Fruit fly (Drosophila melanogaster): ENCODE data around the gene CG12268.

The CG12268 gene

DNA sequence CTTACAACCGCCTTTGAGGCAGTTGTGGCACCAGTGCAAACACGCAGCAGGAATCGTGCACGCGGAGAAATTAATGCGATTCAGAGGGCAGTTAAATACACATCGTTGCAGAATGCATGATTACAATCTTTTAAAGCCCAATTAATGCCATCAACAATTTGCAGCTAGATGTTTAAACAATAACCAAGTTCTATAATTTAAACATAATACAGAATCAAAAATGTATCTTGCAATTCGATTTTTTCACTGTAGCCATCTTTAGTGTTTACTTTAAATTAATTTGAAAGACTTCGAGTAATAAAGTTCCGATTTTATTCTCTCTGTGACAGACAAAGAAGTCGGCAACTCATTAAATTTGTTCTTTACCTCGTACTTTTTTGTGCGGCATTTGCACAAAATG, 32.3 kb downstream of the CG12268 start:
- no peak for TF ChIP-seq Rel (GFP tag; optimal IDR thresholded peaks at IDR 0.05)
- no peak for TF ChIP-seq Rel (tag; optimal IDR thresholded peaks at IDR 0.05)
- TF ChIP-seq psq (GFP tag; optimal IDR thresholded peaks at IDR 0.05) = peak; percentile 62
- TF ChIP-seq dl (GFP tag; optimal IDR thresholded peaks at IDR 0.05; ENCODE audit: insufficient read depth in 1 of 2, partially characterized antibody in 2 of 2) = no peak
- TF ChIP-seq Sp1 (GFP tag; optimal IDR thresholded peaks at IDR 0.05) = peak; percentile 75
- no peak for TF ChIP-seq Jra (GFP tag; optimal IDR thresholded peaks at IDR 0.05)
- no peak for TF ChIP-seq Hr83 (GFP tag; optimal IDR thresholded peaks at IDR 0.05; ENCODE audit: poor library complexity, severe bottlenecking)
- no peak for TF ChIP-seq usp (GFP tag; optimal IDR thresholded peaks at IDR 0.05)
- peak; percentile 16 for TF ChIP-seq tai (GFP tag; optimal IDR thresholded peaks at IDR 0.05)
- peak; percentile 85 for TF ChIP-seq h (GFP tag; optimal IDR thresholded peaks at IDR 0.05)
- no peak for TF ChIP-seq Vsx2 (GFP tag; optimal IDR thresholded peaks at IDR 0.05; ENCODE audit: partially characterized antibody)
- TF ChIP-seq GATAd (GFP tag; optimal IDR thresholded peaks at IDR 0.05) = no peak
- peak; percentile 79 for TF ChIP-seq br (GFP tag; optimal IDR thresholded peaks at IDR 0.05)
- TF ChIP-seq CG32264 (GFP tag; optimal IDR thresholded peaks at IDR 0.05) = peak; percentile 40
- no peak for TF ChIP-seq N (GFP tag; optimal IDR thresholded peaks at IDR 0.05)
- TF ChIP-seq foxo (GFP tag; optimal IDR thresholded peaks at IDR 0.05) = peak in 1 of 2 experiments; percentile 85
- peak; percentile 86 for TF ChIP-seq fru (GFP tag; optimal IDR thresholded peaks at IDR 0.05)
- peak; percentile 71 for TF ChIP-seq dmrt93B (GFP tag; optimal IDR thresholded peaks at IDR 0.05)
- TF ChIP-seq lola (GFP tag; optimal IDR thresholded peaks at IDR 0.05) = no peak
- no peak for TF ChIP-seq pan (optimal IDR thresholded peaks at IDR 0.05)
- TF ChIP-seq rgr (GFP tag; optimal IDR thresholded peaks at IDR 0.05) = peak; percentile 77
- TF ChIP-seq Myc (optimal IDR thresholded peaks at IDR 0.05) = no peak
- peak; percentile 79 for TF ChIP-seq HLH106 (tag; optimal IDR thresholded peaks at IDR 0.05)
- peak; percentile 1 for TF ChIP-seq CG9705 (GFP tag; optimal IDR thresholded peaks at IDR 0.05)
- TF ChIP-seq CrebA (GFP tag; optimal IDR thresholded peaks at IDR 0.05; ENCODE audit: borderline replicate concordance) = no peak
- peak; percentile 68 for TF ChIP-seq Hnf4 (GFP tag; optimal IDR thresholded peaks at IDR 0.05)
- TF ChIP-seq Dif (GFP tag; optimal IDR thresholded peaks at IDR 0.05; ENCODE audit: partially characterized antibody) = no peak
- TF ChIP-seq Abd-B (GFP tag; optimal IDR thresholded peaks at IDR 0.05) = no peak
- TF ChIP-seq Mio (GFP tag; optimal IDR thresholded peaks at IDR 0.05) = no peak
- no peak for TF ChIP-seq dsf (GFP tag; optimal IDR thresholded peaks at IDR 0.05; ENCODE audit: borderline replicate concordance)
- TF ChIP-seq OdsH (GFP tag; optimal IDR thresholded peaks at IDR 0.05) = peak; percentile 72
- no peak for TF ChIP-seq Hr78 (GFP tag; optimal IDR thresholded peaks at IDR 0.05)
- TF ChIP-seq sv (GFP tag; optimal IDR thresholded peaks at IDR 0.05) = no peak
- TF ChIP-seq Dfd (GFP tag; optimal IDR thresholded peaks at IDR 0.05) = no peak
- TF ChIP-seq jim (GFP tag; optimal IDR thresholded peaks at IDR 0.05) = no peak
- TF ChIP-seq ey (GFP tag; optimal IDR thresholded peaks at IDR 0.05) = peak; percentile 72
- peak; percentile 59 for TF ChIP-seq sage (GFP tag; optimal IDR thresholded peaks at IDR 0.05)
- TF ChIP-seq brk (GFP tag; optimal IDR thresholded peaks at IDR 0.05) = peak; percentile 32
- TF ChIP-seq woc (GFP tag; optimal IDR thresholded peaks at IDR 0.05) = peak; percentile 64

DNA sequence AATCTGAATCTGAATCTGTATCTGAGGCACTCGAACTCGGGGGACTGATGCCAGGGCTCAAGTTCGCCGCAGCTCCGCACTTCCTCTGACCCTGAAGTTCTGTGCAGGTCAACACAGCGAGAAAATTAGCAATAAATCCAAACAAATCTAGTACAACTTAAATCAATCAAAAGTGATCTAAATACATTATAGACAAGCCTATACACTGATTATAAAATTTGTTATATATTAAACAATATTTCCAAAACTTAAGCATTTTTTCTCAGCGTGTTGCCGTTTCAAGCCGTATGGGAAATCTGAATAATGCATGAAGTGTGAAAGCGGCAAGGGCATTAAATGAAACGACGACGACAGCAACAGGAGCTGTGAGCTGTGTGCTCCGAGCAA, 33.2 kb downstream of the CG12268 start:
- TF ChIP-seq OdsH (GFP tag; optimal IDR thresholded peaks at IDR 0.05) (peak; percentile 95), sv (GFP tag; optimal IDR thresholded peaks at IDR 0.05) (no peak), Dif (GFP tag; optimal IDR thresholded peaks at IDR 0.05; ENCODE audit: partially characterized antibody) (no peak), psq (GFP tag; optimal IDR thresholded peaks at IDR 0.05) (peak; percentile 89), dsf (GFP tag; optimal IDR thresholded peaks at IDR 0.05; ENCODE audit: borderline replicate concordance) (peak; percentile 82), dl (GFP tag; optimal IDR thresholded peaks at IDR 0.05; ENCODE audit: insufficient read depth in 1 of 2, partially characterized antibody in 2 of 2) (no peak), Hnf4 (GFP tag; optimal IDR thresholded peaks at IDR 0.05) (peak; percentile 92), Rel (GFP tag; optimal IDR thresholded peaks at IDR 0.05) (peak; percentile 79), Rel (tag; optimal IDR thresholded peaks at IDR 0.05) (peak; percentile 68), pan (optimal IDR thresholded peaks at IDR 0.05) (no peak), jim (GFP tag; optimal IDR thresholded peaks at IDR 0.05) (no peak), CG9705 (GFP tag; optimal IDR thresholded peaks at IDR 0.05) (peak; percentile 80), Mio (GFP tag; optimal IDR thresholded peaks at IDR 0.05) (no peak), rgr (GFP tag; optimal IDR thresholded peaks at IDR 0.05) (peak; percentile 95), Myc (optimal IDR thresholded peaks at IDR 0.05) (no peak), GATAd (GFP tag; optimal IDR thresholded peaks at IDR 0.05) (peak; percentile 19), tai (GFP tag; optimal IDR thresholded peaks at IDR 0.05) (peak; percentile 88), Vsx2 (GFP tag; optimal IDR thresholded peaks at IDR 0.05; ENCODE audit: partially characterized antibody) (no peak), Dfd (GFP tag; optimal IDR thresholded peaks at IDR 0.05) (no peak), br (GFP tag; optimal IDR thresholded peaks at IDR 0.05) (peak; percentile 94), Jra (GFP tag; optimal IDR thresholded peaks at IDR 0.05) (peak; percentile 71), fru (GFP tag; optimal IDR thresholded peaks at IDR 0.05) (peak; percentile 94), sage (GFP tag; optimal IDR thresholded peaks at IDR 0.05) (peak; percentile 93), Abd-B (GFP tag; optimal IDR thresholded peaks at IDR 0.05) (no peak), usp (GFP tag; optimal IDR thresholded peaks at IDR 0.05) (no peak), ey (GFP tag; optimal IDR thresholded peaks at IDR 0.05) (peak; percentile 93), brk (GFP tag; optimal IDR thresholded peaks at IDR 0.05) (peak; percentile 89), foxo (GFP tag; optimal IDR thresholded peaks at IDR 0.05) (peak in 1 of 2 experiments; percentile 95), HLH106 (tag; optimal IDR thresholded peaks at IDR 0.05) (peak; percentile 94), N (GFP tag; optimal IDR thresholded peaks at IDR 0.05) (no peak), lola (GFP tag; optimal IDR thresholded peaks at IDR 0.05) (no peak), Hr83 (GFP tag; optimal IDR thresholded peaks at IDR 0.05; ENCODE audit: poor library complexity, severe bottlenecking) (no peak), Sp1 (GFP tag; optimal IDR thresholded peaks at IDR 0.05) (peak; percentile 94), dmrt93B (GFP tag; optimal IDR thresholded peaks at IDR 0.05) (peak; percentile 86), Hr78 (GFP tag; optimal IDR thresholded peaks at IDR 0.05) (no peak), CrebA (GFP tag; optimal IDR thresholded peaks at IDR 0.05; ENCODE audit: borderline replicate concordance) (peak; percentile 48), woc (GFP tag; optimal IDR thresholded peaks at IDR 0.05) (peak; percentile 90), h (GFP tag; optimal IDR thresholded peaks at IDR 0.05) (peak; percentile 95), CG32264 (GFP tag; optimal IDR thresholded peaks at IDR 0.05) (peak; percentile 80)
